Worm (Caenorhabditis elegans): ENCODE data around the gene ftt-2.

ce11 chrX:11627013-11627412 lies 21.8 kb upstream of the ftt-2 start, which contains the start of gene twk-44:
- no peak for TF ChIP-seq snpc-4 (tag; optimal IDR thresholded peaks at IDR 0.05)
- no peak for TF ChIP-seq efl-3 (GFP tag; optimal IDR thresholded peaks at IDR 0.05)
- TF ChIP-seq fkh-10 (GFP tag; optimal IDR thresholded peaks at IDR 0.05) = no peak
